Worm (Caenorhabditis elegans) whole organism, late embryonic: ENCODE results near the gene hsp-4.
A peak's percentile ranks its signal among the peaks of the same experiment; 100 is the strongest.

ENCODE experiments used
- C08G9.2 ChIP-seq: sonication (generic microtip); optimal IDR thresholded peaks from 2 replicates; lab custom pipeline; 2016; ENCODE audit warnings: mild to moderate bottlenecking, missing genetic modification characterization, moderate library complexity, missing compliant biosample characterization
- C38D4.7 ChIP-seq: fragments of 200-800 bp; sonication (Bioruptor generic); optimal IDR thresholded peaks from 2 replicates; lab custom pipeline; 2018; ENCODE audit warnings: mild to moderate bottlenecking, missing genetic modification characterization, moderate library complexity, missing compliant biosample characterization
- K09A11.1 ChIP-seq: sonication (generic microtip); optimal IDR thresholded peaks from 2 replicates; lab custom pipeline; 2017; ENCODE audit warnings: antibody characterized with exemption, mild to moderate bottlenecking, missing genetic modification characterization, missing compliant biosample characterization; ENCODE audit not compliant: insufficient read depth
- T23F11.4 ChIP-seq: fragments of 200-800 bp; sonication (Bioruptor generic); optimal IDR thresholded peaks from 2 replicates; lab custom pipeline; 2018; ENCODE audit warnings: mild to moderate bottlenecking, missing genetic modification characterization, missing compliant biosample characterization
- Y22D7AL.16 ChIP-seq: sonication (generic microtip); optimal IDR thresholded peaks from 2 replicates; lab custom pipeline; 2016; ENCODE audit warnings: missing genetic modification characterization, missing compliant biosample characterization
- ama-1 ChIP-seq: fragments of 150-350 bp; optimal IDR thresholded peaks from 2 replicates; lab custom pipeline; 2014
- ceh-14 ChIP-seq: sonication (generic microtip); optimal IDR thresholded peaks from 2 replicates; lab custom pipeline; 2016; ENCODE audit warnings: missing genotype, missing genetic modification characterization, missing compliant biosample characterization
- ceh-19 ChIP-seq: fragments of 200-800 bp; sonication (Bioruptor generic); optimal IDR thresholded peaks from 2 replicates; lab custom pipeline; 2018; ENCODE audit warnings: mild to moderate bottlenecking, missing genetic modification characterization, missing compliant biosample characterization
- ceh-2 ChIP-seq: sonication (generic microtip); optimal IDR thresholded peaks from 2 replicates; lab custom pipeline; 2016; ENCODE audit warnings: missing genotype, missing genetic modification characterization, missing compliant biosample characterization
- ceh-22 ChIP-seq: sonication (generic microtip); optimal IDR thresholded peaks from 2 replicates; lab custom pipeline; 2017; ENCODE audit warnings: missing biosample characterization, missing genetic modification characterization
- ceh-30 ChIP-seq: fragments of 150-350 bp; optimal IDR thresholded peaks from 2 replicates; lab custom pipeline; 2014; ENCODE audit warnings: missing biosample characterization, missing genetic modification characterization
- ceh-31 ChIP-seq: sonication (generic microtip); optimal IDR thresholded peaks from 2 replicates; lab custom pipeline; 2016; ENCODE audit warnings: missing genetic modification characterization, missing compliant biosample characterization
- ceh-34 ChIP-seq: sonication (generic microtip); optimal IDR thresholded peaks from 2 replicates; lab custom pipeline; 2016; ENCODE audit warnings: mild to moderate bottlenecking, missing genetic modification characterization, missing compliant biosample characterization
- ceh-45 ChIP-seq: fragments of 200-800 bp; sonication (Bioruptor generic); IDR thresholded peaks from 2 replicates; pipeline ENCODE4 v1.3.6; 2022; ENCODE audit warnings: missing genetic modification reagents, missing genetic modification characterization, missing compliant biosample characterization
- ceh-48 ChIP-seq: sonication (generic microtip); optimal IDR thresholded peaks from 2 replicates; lab custom pipeline; 2016; ENCODE audit warnings: missing genetic modification characterization, inconsistent platforms, missing compliant biosample characterization
- ceh-9 ChIP-seq: sonication (generic microtip); optimal IDR thresholded peaks from 2 replicates; lab custom pipeline; 2016; ENCODE audit warnings: mild to moderate bottlenecking, missing genetic modification characterization, inconsistent platforms, missing compliant biosample characterization
- che-1 ChIP-seq: sonication (generic microtip); optimal IDR thresholded peaks from 2 replicates; lab custom pipeline; 2016; ENCODE audit warnings: mild to moderate bottlenecking, missing genetic modification characterization, missing compliant biosample characterization
- elt-2 ChIP-seq: sonication (generic microtip); optimal IDR thresholded peaks from 2 replicates; lab custom pipeline; 2016; ENCODE audit warnings: missing genetic modification reagents, missing genetic modification characterization, missing compliant biosample characterization
- elt-4 ChIP-seq: sonication (generic microtip); optimal IDR thresholded peaks from 2 replicates; lab custom pipeline; 2016; ENCODE audit warnings: missing genetic modification characterization, missing compliant biosample characterization
- ets-4 ChIP-seq: sonication (generic microtip); optimal IDR thresholded peaks from 2 replicates; lab custom pipeline; 2016; ENCODE audit warnings: missing genetic modification characterization, missing compliant biosample characterization
- eyg-1 ChIP-seq: sonication (generic microtip); optimal IDR thresholded peaks from 2 replicates; lab custom pipeline; 2016; ENCODE audit warnings: missing genotype, missing genetic modification characterization, missing compliant biosample characterization
- fax-1 ChIP-seq: sonication (generic microtip); optimal IDR thresholded peaks from 2 replicates; lab custom pipeline; 2016; ENCODE audit warnings: missing genotype, missing genetic modification characterization, missing compliant biosample characterization
- gmeb-2 ChIP-seq: sonication (generic microtip); optimal IDR thresholded peaks from 2 replicates; lab custom pipeline; 2016; ENCODE audit warnings: missing genetic modification characterization, inconsistent platforms, missing compliant biosample characterization
- hlh-13 ChIP-seq: fragments of 200-800 bp; sonication (Bioruptor generic); optimal IDR thresholded peaks from 2 replicates; lab custom pipeline; 2018; ENCODE audit warnings: mild to moderate bottlenecking, missing genetic modification characterization, missing compliant biosample characterization
- hlh-15 ChIP-seq: sonication (generic microtip); optimal IDR thresholded peaks from 2 replicates; lab custom pipeline; 2016; ENCODE audit warnings: missing genetic modification characterization, missing compliant biosample characterization
- hlh-8 ChIP-seq: sonication (generic microtip); optimal IDR thresholded peaks from 2 replicates; lab custom pipeline; 2016; ENCODE audit warnings: missing genotype, missing genetic modification characterization, missing compliant biosample characterization
- nfya-1 ChIP-seq: sonication (generic microtip); optimal IDR thresholded peaks from 2 replicates; lab custom pipeline; 2017; ENCODE audit warnings: missing genetic modification characterization, mild to moderate bottlenecking, missing compliant biosample characterization, antibody characterized with exemption, moderate library complexity
- npax-4 ChIP-seq: sonication (generic microtip); optimal IDR thresholded peaks from 2 replicates; lab custom pipeline; 2016; ENCODE audit warnings: missing genetic modification characterization, missing compliant biosample characterization
- odd-2 ChIP-seq: sonication (generic microtip); optimal IDR thresholded peaks from 2 replicates; lab custom pipeline; 2017; ENCODE audit warnings: antibody characterized with exemption, mild to moderate bottlenecking, missing genetic modification characterization, missing compliant biosample characterization
- pag-3 ChIP-seq: sonication (generic microtip); optimal IDR thresholded peaks from 2 replicates; lab custom pipeline; 2016; ENCODE audit warnings: missing compliant biosample characterization, missing genetic modification characterization, borderline replicate concordance
- pax-1 ChIP-seq: fragments of 150-350 bp; optimal IDR thresholded peaks from 2 replicates; lab custom pipeline; 2014; ENCODE audit warnings: missing biosample characterization, missing genetic modification characterization
- pha-2 ChIP-seq: sonication (generic microtip); optimal IDR thresholded peaks from 2 replicates; lab custom pipeline; 2017; ENCODE audit warnings: mild to moderate bottlenecking, missing genetic modification characterization, missing compliant biosample characterization
- pha-4 ChIP-seq: fragments of 150-350 bp; optimal IDR thresholded peaks from 2 replicates; lab custom pipeline; 2018; ENCODE audit warnings: missing biosample characterization, missing genetic modification reagents, missing genetic modification characterization
- pqm-1 ChIP-seq: sonication (generic microtip); optimal IDR thresholded peaks from 2 replicates; lab custom pipeline; 2016; ENCODE audit warnings: missing genetic modification characterization, missing compliant biosample characterization
- ref-2 ChIP-seq: sonication (generic microtip); optimal IDR thresholded peaks from 2 replicates; lab custom pipeline; 2016; ENCODE audit warnings: missing genetic modification characterization, missing compliant biosample characterization
- rnt-1 ChIP-seq: sonication (generic microtip); optimal IDR thresholded peaks from 2 replicates; lab custom pipeline; 2016; ENCODE audit warnings: missing genetic modification characterization, missing compliant biosample characterization
- sdc-2 ChIP-seq: sonication (generic microtip); optimal IDR thresholded peaks from 2 replicates; lab custom pipeline; 2016; ENCODE audit warnings: missing genotype, missing genetic modification characterization, missing compliant biosample characterization
- syd-9 ChIP-seq: sonication (generic microtip); optimal IDR thresholded peaks from 2 replicates; lab custom pipeline; 2016; ENCODE audit warnings: mild to moderate bottlenecking, missing genetic modification characterization, moderate library complexity, missing compliant biosample characterization
- tbx-2 ChIP-seq: sonication (generic microtip); optimal IDR thresholded peaks from 2 replicates; lab custom pipeline; 2016; ENCODE audit warnings: missing genetic modification characterization, missing compliant biosample characterization
- unc-3 ChIP-seq, 2 experiments: fragments of 200-800 bp in 1 of 2; sonication (Bioruptor generic) in 1 of 2; sonication (generic microtip) in 1 of 2; conservative IDR thresholded peaks in 1 of 2; optimal IDR thresholded peaks in 1 of 2; 2 replicates each; pipeline versions ENCODE4 v1.3.6 to Lab custom; 2016 to 2022; ENCODE audit warnings: missing compliant biosample characterization in 2 of 2, missing genetic modification characterization in 2 of 2, missing genetic modification reagents in 1 of 2
- unc-42 ChIP-seq: sonication (generic microtip); optimal IDR thresholded peaks from 2 replicates; lab custom pipeline; 2016; ENCODE audit warnings: missing genotype, missing genetic modification characterization, missing compliant biosample characterization
- unc-55 ChIP-seq: sonication (generic microtip); optimal IDR thresholded peaks from 2 replicates; lab custom pipeline; 2017; ENCODE audit warnings: missing biosample characterization, missing genetic modification reagents, missing genetic modification characterization
- zip-5 ChIP-seq: sonication (generic microtip); optimal IDR thresholded peaks from 2 replicates; lab custom pipeline; 2016; ENCODE audit warnings: missing genetic modification characterization, missing compliant biosample characterization

hsp-4 gene

ce11 chrII:7345858-7346257 is 6.6 kb downstream of the hsp-4 start:
- TF ChIP-seq ceh-14 (tag; lab: Kevin White, UChicago) = no peak

ce11 chrII:7343668-7344067 is 8.8 kb downstream of the hsp-4 start:
- TF ChIP-seq sdc-2 = no peak
- TF ChIP-seq pha-2 = peak; percentile 12
- no peak for TF ChIP-seq ceh-45 (GFP tag; lab: Robert Waterston, UW)
- TF ChIP-seq gmeb-2 (tag; lab: Kevin White, UChicago) = no peak
- TF ChIP-seq pqm-1 (tag; lab: Kevin White, UChicago) = no peak
- no peak for TF ChIP-seq ceh-14 (tag; lab: Kevin White, UChicago)
- no peak for TF ChIP-seq C08G9.2 (tag; lab: Kevin White, UChicago)
- no peak for TF ChIP-seq C38D4.7 (GFP tag; lab: Kevin White, UChicago)
- no peak for TF ChIP-seq K09A11.1 (tag; lab: Kevin White, UChicago)
- TF ChIP-seq ceh-48 = no peak
- peak; percentile 33 for TF ChIP-seq ceh-2 (tag; lab: Kevin White, UChicago)
- TF ChIP-seq ceh-30 = no peak
- TF ChIP-seq tbx-2 (tag; lab: Kevin White, UChicago) = no peak
- no peak for TF ChIP-seq nfya-1 (tag; lab: Kevin White, UChicago)
- no peak for TF ChIP-seq npax-4 (tag; lab: Kevin White, UChicago)
- no peak for TF ChIP-seq odd-2 (tag; lab: Kevin White, UChicago)
- TF ChIP-seq unc-55 (GFP tag; lab: Kevin White, UChicago) = no peak
- TF ChIP-seq unc-42 (tag; lab: Kevin White, UChicago) = no peak
- TF ChIP-seq ceh-34 (tag; lab: Kevin White, UChicago) = peak; percentile 26
- TF ChIP-seq ceh-9 (tag; lab: Kevin White, UChicago) = no peak
- no peak for TF ChIP-seq syd-9
- no peak for TF ChIP-seq ceh-19 (GFP tag; lab: Kevin White, UChicago)
- TF ChIP-seq rnt-1 (tag; lab: Kevin White, UChicago) = no peak
- no peak for TF ChIP-seq hlh-13 (GFP tag; lab: Kevin White, UChicago)
- no peak for TF ChIP-seq ref-2
- no peak for TF ChIP-seq pax-1 (tag; lab: Kevin White, UChicago)
- TF ChIP-seq hlh-15 (tag; lab: Kevin White, UChicago) = no peak
- no peak for TF ChIP-seq elt-2 (tag; lab: Kevin White, UChicago)
- TF ChIP-seq hlh-8 (tag; lab: Kevin White, UChicago) = no peak
- TF ChIP-seq pag-3 (tag; lab: Kevin White, UChicago) = no peak
- TF ChIP-seq ama-1 (lab: Kevin White, UChicago) = no peak
- no peak for TF ChIP-seq unc-3 (GFP tag; conservative IDR thresholded peaks at IDR 0.05; lab: Robert Waterston, UW)
- TF ChIP-seq unc-3 (tag; optimal IDR thresholded peaks at IDR 0.05; lab: Kevin White, UChicago) = no peak
- TF ChIP-seq zip-5 (tag; lab: Kevin White, UChicago) = no peak
- TF ChIP-seq che-1 (tag; lab: Kevin White, UChicago) = no peak
- TF ChIP-seq ets-4 (tag; lab: Kevin White, UChicago) = peak; percentile 23

- TF ChIP-seq ceh-48 (no peak), eyg-1 (tag; lab: Kevin White, UChicago) (no peak), fax-1 (tag; lab: Kevin White, UChicago) (no peak), ceh-22 (no peak), Y22D7AL.16 (no peak), pha-4 (no peak), ceh-14 (tag; lab: Kevin White, UChicago) (no peak), ets-4 (tag; lab: Kevin White, UChicago) (no peak), T23F11.4 (no peak), ceh-31 (tag; lab: Kevin White, UChicago) (no peak), elt-4 (tag; lab: Kevin White, UChicago) (no peak), tbx-2 (tag; lab: Kevin White, UChicago) (no peak), sdc-2 (no peak)
These were observed 9.6 kb downstream of the hsp-4 start for ce11 chrII:7342884-7343283.
